Fruit fly (Drosophila melanogaster): ENCODE results near the gene CG42537.

Gene CG42537

dm6 chr3R:6368100-6368499 is 9.5 kb upstream of the CG42537 start, which contains the start of gene CG42724 (continued):
- TF ChIP-seq CG15696 (tag; optimal IDR thresholded peaks at IDR 0.05): peak; percentile 8
- peak; percentile 30 for TF ChIP-seq eyg (GFP tag; optimal IDR thresholded peaks at IDR 0.05)
- no peak for TF ChIP-seq Bgb (GFP tag; IDR thresholded peaks at IDR 0.05; ENCODE audit: partially characterized antibody)
- TF ChIP-seq CG12391 (tag; optimal IDR thresholded peaks at IDR 0.05): no peak
- peak; percentile 76 for TF ChIP-seq MESR4 (GFP tag; optimal IDR thresholded peaks at IDR 0.05)
- peak; percentile 55 for TF ChIP-seq lmd (GFP tag; IDR thresholded peaks at IDR 0.05)
- TF ChIP-seq CG14710 (tag; optimal IDR thresholded peaks at IDR 0.05): no peak
- peak; percentile 30 for TF ChIP-seq wek (GFP tag; optimal IDR thresholded peaks at IDR 0.05)
- no peak for TF ChIP-seq Abd-B (GFP tag; optimal IDR thresholded peaks at IDR 0.05)
- TF ChIP-seq vfl (GFP tag; optimal IDR thresholded peaks at IDR 0.05): peak; percentile 37
- TF ChIP-seq Sin3A (optimal IDR thresholded peaks at IDR 0.05): peak; percentile 83
- peak; percentile 54 for TF ChIP-seq CG1602 (GFP tag; optimal IDR thresholded peaks at IDR 0.05)
- peak; percentile 88 for TF ChIP-seq CHES-1-like (GFP tag; optimal IDR thresholded peaks at IDR 0.05)
- peak; percentile 98 for TF ChIP-seq Ets65A (GFP tag)
- TF ChIP-seq MBD-R2 (GFP tag; IDR thresholded peaks at IDR 0.05): peak; percentile 73
- no peak for TF ChIP-seq CG10959 (GFP tag; IDR thresholded peaks at IDR 0.05)
- peak; percentile 35; the same call in 1 of the 3 replicates for TF ChIP-seq croc (GFP tag; conservative IDR thresholded peaks at IDR 0.05)
- no peak for TF ChIP-seq Hey (tag; optimal IDR thresholded peaks at IDR 0.05)
- no peak for TF ChIP-seq toy (GFP tag; IDR thresholded peaks at IDR 0.05)
- TF ChIP-seq unc-4 (GFP tag; IDR thresholded peaks at IDR 0.05; ENCODE audit: partially characterized antibody): peak; percentile 29; the same call in 1 of the 2 replicates
- TF ChIP-seq Six4 (GFP tag; optimal IDR thresholded peaks at IDR 0.05): peak; percentile 30
- TF ChIP-seq row (GFP tag; IDR thresholded peaks at IDR 0.05): peak; percentile 89
- TF ChIP-seq CG3995 (GFP tag; optimal IDR thresholded peaks at IDR 0.05): peak; percentile 92
- TF ChIP-seq mam (GFP tag; optimal IDR thresholded peaks at IDR 0.05): peak; percentile 89
- TF ChIP-seq Hsf (GFP tag; optimal IDR thresholded peaks at IDR 0.05): peak; percentile 63
- peak; percentile 68 for TF ChIP-seq Bteb2 (GFP tag; optimal IDR thresholded peaks at IDR 0.05)
- TF ChIP-seq nom (GFP tag; optimal IDR thresholded peaks at IDR 0.05): no peak
- no peak for TF ChIP-seq mirr (GFP tag; optimal IDR thresholded peaks at IDR 0.05)
- peak; percentile 79 for TF ChIP-seq ci (GFP tag; IDR thresholded peaks at IDR 0.05)
- peak; percentile 9 for TF ChIP-seq pb (GFP tag; optimal IDR thresholded peaks at IDR 0.05)
- peak; percentile 43; the same call in 1 of the 2 replicates for TF ChIP-seq gsb (GFP tag; IDR thresholded peaks at IDR 0.05)
- TF ChIP-seq CG8281 (tag; optimal IDR thresholded peaks at IDR 0.05): no peak
- no peak for TF ChIP-seq TFAM (GFP tag; optimal IDR thresholded peaks at IDR 0.05)
- TF ChIP-seq wdn (GFP tag; IDR thresholded peaks at IDR 0.05): 0 out of 2 replicates have a peak, but pooled peaks have one; percentile 21
- TF ChIP-seq CG12659 (GFP tag; optimal IDR thresholded peaks at IDR 0.05): peak; percentile 67
- TF ChIP-seq CG18262 (tag; optimal IDR thresholded peaks at IDR 0.05): no peak
- TF ChIP-seq klu (GFP tag; IDR thresholded peaks at IDR 0.05): peak; percentile 21; the same call in 1 of the 2 replicates
- TF ChIP-seq sna (GFP tag; IDR thresholded peaks at IDR 0.05; ENCODE audit: partially characterized antibody): 0 out of 2 replicates have a peak, but pooled peaks have one; percentile 13
- TF ChIP-seq CG7786 (GFP tag; optimal IDR thresholded peaks at IDR 0.05): peak; percentile 71
- TF ChIP-seq Chrac-16 (GFP tag; optimal IDR thresholded peaks at IDR 0.05): peak; percentile 71
- TF ChIP-seq CG17361 (GFP tag; IDR thresholded peaks at IDR 0.05): no peak
- TF ChIP-seq CG7372 (GFP tag; IDR thresholded peaks at IDR 0.05): peak; percentile 31; the same call in 1 of the 2 replicates
- peak; percentile 67 for TF ChIP-seq Xbp1 (GFP tag; optimal IDR thresholded peaks at IDR 0.05)
- peak; percentile 39 for TF ChIP-seq CG6689 (GFP tag; IDR thresholded peaks at IDR 0.05)
- TF ChIP-seq CG4282 (GFP tag; optimal IDR thresholded peaks at IDR 0.05): peak; percentile 49
- peak; percentile 26 for TF ChIP-seq slou (GFP tag; optimal IDR thresholded peaks at IDR 0.05)
- peak; percentile 80 for TF ChIP-seq chn (GFP tag; optimal IDR thresholded peaks at IDR 0.05)
- no peak for TF ChIP-seq bowl (GFP tag; IDR thresholded peaks at IDR 0.05)
- TF ChIP-seq dm (GFP tag; optimal IDR thresholded peaks at IDR 0.05): peak; percentile 69
- no peak for TF ChIP-seq CG1233 (GFP tag; optimal IDR thresholded peaks at IDR 0.05)
- peak; percentile 76 for TF ChIP-seq CG9932 (GFP tag; IDR thresholded peaks at IDR 0.05)
- TF ChIP-seq CG5245 (GFP tag; optimal IDR thresholded peaks at IDR 0.05): no peak

All from whole organism, embryonic.